Worm (Caenorhabditis elegans) whole organism, L1 larva: ENCODE results near the gene C06A1.7.

Source experiments
- ama-1 ChIP-seq: fragments of 150-350 bp; optimal IDR thresholded peaks from 2 replicates; lab custom pipeline; 2014
- ceh-82 ChIP-seq, 3 experiments: fragments of 150-350 bp in 1 of 3; sonication (generic microtip) in 2 of 3; optimal IDR thresholded peaks; 2 replicates each; lab custom pipeline; 2014 to 2017; ENCODE audit warnings: missing biosample characterization in 3 of 3, missing genetic modification characterization in 3 of 3
- ceh-90 ChIP-seq: sonication (generic microtip); optimal IDR thresholded peaks from 2 replicates; lab custom pipeline; 2016; ENCODE audit warnings: missing genetic modification characterization, missing compliant biosample characterization
- dpl-1 ChIP-seq, 3 experiments: fragments of 150-350 bp in 2 of 3; sonication (generic microtip) in 1 of 3; optimal IDR thresholded peaks; 2 replicates each; lab custom pipeline; 2014 to 2017; ENCODE audit warnings: missing biosample characterization in 3 of 3, missing genetic modification characterization in 3 of 3, missing genetic modification reagents in 3 of 3
- mdl-1 ChIP-seq, 2 experiments: fragments of 150-350 bp; optimal IDR thresholded peaks; 2 replicates each; lab custom pipeline; 2014 to 2017; ENCODE audit warnings: missing biosample characterization in 2 of 2, missing genetic modification characterization in 2 of 2, inconsistent platforms in 1 of 2
- pqm-1 ChIP-seq: sonication (generic microtip); optimal IDR thresholded peaks from 3 replicates; lab custom pipeline; 2017; ENCODE audit warnings: missing biosample characterization, missing genetic modification characterization
- unc-62 ChIP-seq: fragments of 150-350 bp; optimal IDR thresholded peaks from 2 replicates; lab custom pipeline; 2014; ENCODE audit warnings: missing biosample characterization, missing genetic modification reagents, missing genetic modification characterization
- ztf-4 ChIP-seq: fragments of 150-350 bp; optimal IDR thresholded peaks from 2 replicates; lab custom pipeline; 2014; ENCODE audit warnings: missing biosample characterization, missing genetic modification characterization

- TF ChIP-seq ceh-82 (tag; optimal IDR thresholded peaks at IDR 0.05; lab: Kevin White, UChicago) (no peak), ztf-4 (tag; lab: Kevin White, UChicago) (no peak), ama-1 (lab: Kevin White, UChicago) (no peak), dpl-1 (GFP tag; optimal IDR thresholded peaks at IDR 0.05; lab: Kevin White, UChicago) (no peak), pqm-1 (tag; lab: Kevin White, UChicago) (no peak), mdl-1 (tag; optimal IDR thresholded peaks at IDR 0.05; lab: Kevin White, UChicago) (no peak), unc-62 (GFP tag; lab: Kevin White, UChicago) (no peak), ceh-90 (tag; lab: Kevin White, UChicago) (no peak)
Observed at ce11 chrII:10523031-10523430, 41.7 kb upstream of the C06A1.7 start.
